Fruit fly (Drosophila melanogaster) whole organism, adult: ENCODE measurements around the gene cu.

Source experiments
- CG11617 ChIP-seq: fragments of 200-800 bp; sonication (Bioruptor generic); optimal IDR thresholded peaks from 2 replicates; lab custom pipeline; 2017; ENCODE audit warnings: mild to moderate bottlenecking, missing biosample characterization, missing genetic modification reagents, missing genetic modification characterization
- CG12768 ChIP-seq: fragments of 200-800 bp; sonication (Bioruptor generic); optimal IDR thresholded peaks from 2 replicates; lab custom pipeline; 2017; ENCODE audit warnings: missing biosample characterization, missing genetic modification characterization, mild to moderate bottlenecking, moderate library complexity, missing genetic modification reagents
- CG14711 ChIP-seq: fragments of 200-800 bp; sonication (Bioruptor generic); optimal IDR thresholded peaks from 2 replicates; lab custom pipeline; 2018; ENCODE audit warnings: missing biosample characterization, mild to moderate bottlenecking, missing genetic modification characterization, moderate library complexity
- CG1620 ChIP-seq: fragments of 200-800 bp; sonication (Bioruptor generic); optimal IDR thresholded peaks from 2 replicates; lab custom pipeline; 2016; ENCODE audit warnings: missing biosample characterization, missing genetic modification characterization
- CG33017 ChIP-seq: fragments of 200-800 bp; sonication (Bioruptor generic); optimal IDR thresholded peaks from 2 replicates; lab custom pipeline; 2018; ENCODE audit warnings: missing biosample characterization, mild to moderate bottlenecking, missing genetic modification characterization, moderate library complexity
- CG5204 ChIP-seq: fragments of 200-800 bp; sonication (Bioruptor generic); optimal IDR thresholded peaks from 2 replicates; lab custom pipeline; 2016; ENCODE audit warnings: missing biosample characterization, missing genetic modification characterization
- CG7045 ChIP-seq: fragments of 200-800 bp; sonication (Bioruptor generic); optimal IDR thresholded peaks from 2 replicates; lab custom pipeline; 2017; ENCODE audit warnings: missing biosample characterization, mild to moderate bottlenecking, missing genetic modification characterization
- CG7101 ChIP-seq: fragments of 200-800 bp; sonication (Bioruptor generic); optimal IDR thresholded peaks from 2 replicates; lab custom pipeline; 2018; ENCODE audit warnings: missing biosample characterization, mild to moderate bottlenecking, missing genetic modification characterization, moderate library complexity
- Clk ChIP-seq: fragments of 200-800 bp; sonication (Bioruptor generic); optimal IDR thresholded peaks from 2 replicates; lab custom pipeline; 2017; ENCODE audit warnings: missing biosample characterization, missing genetic modification characterization
- Crg-1 ChIP-seq: fragments of 200-800 bp; sonication (Bioruptor generic); optimal IDR thresholded peaks from 2 replicates; lab custom pipeline; 2016; ENCODE audit warnings: missing biosample characterization, missing genetic modification characterization
- Hr96 ChIP-seq: fragments of 200-800 bp; sonication (Bioruptor generic); optimal IDR thresholded peaks from 2 replicates; lab custom pipeline; 2016; ENCODE audit warnings: missing biosample characterization, missing genetic modification characterization
- Mnt ChIP-seq: fragments of 200-800 bp; sonication (Bioruptor generic); optimal IDR thresholded peaks from 2 replicates; lab custom pipeline; 2016; ENCODE audit warnings: missing biosample characterization, mild to moderate bottlenecking, missing genetic modification characterization
- bab1 ChIP-seq: fragments of 200-800 bp; sonication (Bioruptor generic); optimal IDR thresholded peaks from 3 replicates; lab custom pipeline; 2019; ENCODE audit warnings: missing biosample characterization, mild to moderate bottlenecking, missing genetic modification characterization, moderate library complexity
- cic ChIP-seq: fragments of 200-800 bp; sonication (Bioruptor generic); optimal IDR thresholded peaks from 2 replicates; lab custom pipeline; 2017; ENCODE audit warnings: missing biosample characterization, mild to moderate bottlenecking, missing genetic modification characterization, moderate library complexity
- cnc ChIP-seq, 2 experiments: fragments of >200 bp; optimal IDR thresholded peaks; 2 replicates each; lab custom pipeline; 2017
- kay ChIP-seq: fragments of 200-800 bp; sonication (Bioruptor generic); peaks from one replicate; lab custom pipeline; 2016; ENCODE audit warnings: missing biosample characterization, missing genetic modification characterization, borderline replicate concordance
- ovo ChIP-seq: fragments of 200-800 bp; sonication (Bioruptor generic); optimal IDR thresholded peaks from 2 replicates; lab custom pipeline; 2016; ENCODE audit warnings: missing biosample characterization, missing genetic modification characterization
- pad ChIP-seq: fragments of 200-800 bp; sonication (Bioruptor generic); optimal IDR thresholded peaks from 3 replicates; lab custom pipeline; 2017; ENCODE audit warnings: missing biosample characterization, missing genetic modification characterization, mild to moderate bottlenecking, moderate library complexity, missing genetic modification reagents
- tj ChIP-seq: fragments of 200-800 bp; sonication (Bioruptor generic); optimal IDR thresholded peaks from 3 replicates; lab custom pipeline; 2017; ENCODE audit warnings: missing biosample characterization, mild to moderate bottlenecking, missing genetic modification characterization, moderate library complexity
- toe ChIP-seq: fragments of 200-800 bp; sonication (Bioruptor generic); optimal IDR thresholded peaks from 2 replicates; lab custom pipeline; 2016; ENCODE audit warnings: missing biosample characterization, missing genetic modification characterization

cu gene

dm6 chr3R:11199227-11199835 lies 1.9 kb downstream of the cu start:
- TF ChIP-seq CG1620 (GFP tag; lab: Kevin White, UChicago) (no peak), kay (GFP tag; lab: Kevin White, UChicago) (peak; percentile 66), CG33017 (tag; lab: Kevin White, UChicago) (peak; percentile 23), CG7045 (peak; percentile 0), cic (GFP tag; lab: Kevin White, UChicago) (peak; percentile 77), CG14711 (tag; lab: Kevin White, UChicago) (no peak), pad (GFP tag; lab: Kevin White, UChicago) (no peak), toe (GFP tag; lab: Kevin White, UChicago) (no peak), CG7101 (no peak)

- TF ChIP-seq kay (GFP tag; lab: Kevin White, UChicago) (peak; percentile 92), cic (GFP tag; lab: Kevin White, UChicago) (peak; percentile 30), CG7045 (peak; percentile 2), CG1620 (GFP tag; lab: Kevin White, UChicago) (no peak), Mnt (GFP tag; lab: Kevin White, UChicago) (peak; percentile 27), CG14711 (tag; lab: Kevin White, UChicago) (peak; percentile 56)
Measured at dm6 chr3R:11200042-11200884, 2.9 kb downstream of the cu start.

DNA sequence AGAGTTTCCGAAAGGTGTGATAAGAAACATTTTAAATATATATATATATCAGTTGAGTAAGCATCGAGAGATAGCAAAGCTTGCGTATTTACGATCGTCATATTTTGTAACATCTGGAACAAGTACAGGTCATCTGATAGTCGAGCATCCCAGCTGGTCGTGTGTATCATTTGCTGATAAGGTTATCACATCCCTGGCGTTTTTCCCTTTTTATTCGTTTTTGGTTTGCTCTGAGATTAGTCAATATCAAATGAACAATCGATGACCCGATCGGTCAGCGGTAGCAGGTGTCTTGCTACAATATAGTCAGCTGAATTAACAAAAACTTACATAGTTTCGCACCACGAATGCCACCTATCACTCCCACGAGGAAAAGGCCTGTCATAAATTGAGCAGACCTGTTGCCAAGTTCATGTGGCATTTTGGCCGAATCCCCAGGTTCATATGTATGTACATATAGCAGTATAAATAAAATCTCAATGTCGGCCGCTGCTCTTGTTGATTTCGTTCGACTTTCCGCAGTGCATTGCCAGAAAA lies 3.6 kb downstream of the cu start:
- TF ChIP-seq cnc (optimal IDR thresholded peaks at IDR 0.05; lab: Kevin White, UChicago) (no peak), CG33017 (tag; lab: Kevin White, UChicago) (peak; percentile 46), CG7101 (peak; percentile 50), CG11617 (GFP tag; lab: Kevin White, UChicago) (peak; percentile 42), Hr96 (no peak), bab1 (GFP tag; lab: Kevin White, UChicago) (no peak), CG7045 (no peak), toe (GFP tag; lab: Kevin White, UChicago) (no peak), tj (GFP tag; lab: Kevin White, UChicago) (no peak)

dm6 chr3R:11208766-11209331 lies 11.5 kb downstream of the cu start:
- no peak for TF ChIP-seq cnc (optimal IDR thresholded peaks at IDR 0.05; lab: Kevin White, UChicago)
- no peak for TF ChIP-seq Clk
- TF ChIP-seq Mnt (GFP tag; lab: Kevin White, UChicago) = peak; percentile 18
- peak; percentile 44 for TF ChIP-seq cic (GFP tag; lab: Kevin White, UChicago)
- TF ChIP-seq CG1620 (GFP tag; lab: Kevin White, UChicago) = no peak
- TF ChIP-seq bab1 (GFP tag; lab: Kevin White, UChicago) = peak; percentile 48

DNA sequence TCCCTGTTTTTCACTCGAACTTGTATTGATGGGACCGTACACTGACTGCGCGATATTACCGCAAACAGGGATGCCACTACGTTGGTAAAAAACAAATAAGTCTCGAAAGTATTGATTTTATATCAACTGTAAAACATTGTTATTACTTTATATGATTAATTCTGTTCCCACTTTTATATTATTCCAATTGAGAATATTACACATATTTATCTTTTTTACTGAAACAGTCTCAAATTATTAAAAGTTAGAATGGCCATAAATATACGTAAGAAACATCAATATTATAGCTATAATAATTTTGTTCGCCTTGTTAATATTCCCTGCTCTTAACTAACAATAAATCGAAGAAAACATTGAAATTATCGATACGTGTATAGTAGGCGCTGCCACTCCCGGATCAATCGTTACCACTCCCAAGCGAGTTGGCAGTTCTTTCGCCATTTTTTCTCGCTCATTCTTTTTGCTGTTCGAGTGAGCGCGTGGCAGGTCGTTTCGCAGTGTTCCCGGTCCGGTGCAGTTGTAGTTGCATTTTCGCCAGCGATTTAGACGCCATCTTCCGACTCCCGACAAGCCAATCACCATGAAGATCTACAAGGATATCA lies 12.5 kb downstream of the cu start, which contains the start of the genes SdhC and Tctp:
SdhC (minus strand) TSS at position 49 of the 602 bp plus-strand sequence.
Tctp (plus strand) TSS at position 447 of the 602 bp plus-strand sequence.
- TF ChIP-seq CG11617 (GFP tag; lab: Kevin White, UChicago) (peak; percentile 90), CG1620 (GFP tag; lab: Kevin White, UChicago) (peak; percentile 51), CG14711 (tag; lab: Kevin White, UChicago) (peak; percentile 36), tj (GFP tag; lab: Kevin White, UChicago) (peak; percentile 32), kay (GFP tag; lab: Kevin White, UChicago) (no peak), Mnt (GFP tag; lab: Kevin White, UChicago) (peak; percentile 92), pad (GFP tag; lab: Kevin White, UChicago) (peak; percentile 42), ovo (GFP tag; lab: Kevin White, UChicago) (peak; percentile 74), CG5204 (GFP tag; lab: Kevin White, UChicago) (no peak), CG12768 (GFP tag; lab: Kevin White, UChicago) (peak; percentile 44), Hr96 (peak; percentile 77), CG33017 (tag; lab: Kevin White, UChicago) (peak; percentile 37), cic (GFP tag; lab: Kevin White, UChicago) (peak; percentile 69), bab1 (GFP tag; lab: Kevin White, UChicago) (peak; percentile 48), CG7045 (peak; percentile 48), cnc (optimal IDR thresholded peaks at IDR 0.05; lab: Kevin White, UChicago) (no peak), CG7101 (peak; percentile 68), Crg-1 (GFP tag; lab: Kevin White, UChicago) (peak; percentile 33), toe (GFP tag; lab: Kevin White, UChicago) (peak; percentile 77), Clk (no peak)
